Worm (Caenorhabditis elegans): Measurements from ENCODE around the gene hrg-1.

ce11 chrX:4003220-4003619, 12.8 kb downstream of the hrg-1 start, which contains the start of gene R02E12.12:
- TF ChIP-seq tbx-7 (tag; optimal IDR thresholded peaks at IDR 0.05) = no peak
- no peak for TF ChIP-seq ceh-14 (tag; optimal IDR thresholded peaks at IDR 0.05)
- no peak for TF ChIP-seq odd-2 (tag; optimal IDR thresholded peaks at IDR 0.05)
- TF ChIP-seq ama-1 (optimal IDR thresholded peaks at IDR 0.05) = no peak
- TF ChIP-seq pag-3 (tag; optimal IDR thresholded peaks at IDR 0.05; ENCODE audit: borderline replicate concordance) = no peak
- no peak for TF ChIP-seq elt-2 (tag; optimal IDR thresholded peaks at IDR 0.05)
- TF ChIP-seq unc-86 (tag; optimal IDR thresholded peaks at IDR 0.05) = no peak
- TF ChIP-seq nhr-11 (tag; optimal IDR thresholded peaks at IDR 0.05) = no peak
- no peak for TF ChIP-seq ceh-31 (tag; optimal IDR thresholded peaks at IDR 0.05)
- no peak for TF ChIP-seq ceh-30 (tag; optimal IDR thresholded peaks at IDR 0.05)
- no peak for TF ChIP-seq dmd-4 (tag; optimal IDR thresholded peaks at IDR 0.05; ENCODE audit: borderline replicate concordance)
- no peak for TF ChIP-seq tbx-2 (tag; optimal IDR thresholded peaks at IDR 0.05)
- no peak for TF ChIP-seq lim-6 (tag; optimal IDR thresholded peaks at IDR 0.05)
- TF ChIP-seq fkh-10 (GFP tag; optimal IDR thresholded peaks at IDR 0.05) = no peak

Measured in whole organism, late embryonic.